Worm (Caenorhabditis elegans) whole organism, early embryonic: ENCODE data around the gene str-263.

Experiments used
- B0310.2 ChIP-seq: sonication (generic microtip); optimal IDR thresholded peaks from 2 replicates; lab custom pipeline; 2016; ENCODE audit warnings: mild to moderate bottlenecking, missing genetic modification characterization, missing compliant biosample characterization
- ama-1 ChIP-seq: fragments of 150-350 bp; optimal IDR thresholded peaks from 2 replicates; lab custom pipeline; 2014
- ceh-13 ChIP-seq: fragments of 200-800 bp; sonication (Bioruptor generic); optimal IDR thresholded peaks from 2 replicates; lab custom pipeline; 2018; ENCODE audit warnings: mild to moderate bottlenecking, missing genetic modification characterization, missing compliant biosample characterization
- ceh-36 ChIP-seq: sonication (generic microtip); optimal IDR thresholded peaks from 2 replicates; lab custom pipeline; 2016; ENCODE audit warnings: missing genetic modification characterization, inconsistent platforms, missing compliant biosample characterization
- flt-1 ChIP-seq: fragments of 200-800 bp; sonication (Bioruptor generic); IDR thresholded peaks from 2 replicates; pipeline ENCODE4 v1.3.6; 2022; ENCODE audit warnings: missing genetic modification characterization, missing compliant biosample characterization
- hmg-4 ChIP-seq: fragments of 200-800 bp; sonication (Bioruptor generic); optimal IDR thresholded peaks from 2 replicates; lab custom pipeline; 2018; ENCODE audit warnings: mild to moderate bottlenecking, missing genetic modification characterization, missing compliant biosample characterization
- hnd-1 ChIP-seq: sonication (generic microtip); optimal IDR thresholded peaks from 2 replicates; lab custom pipeline; 2016; ENCODE audit warnings: missing genetic modification characterization, missing compliant biosample characterization
- pes-1 ChIP-seq: fragments of 200-800 bp; sonication (Bioruptor generic); IDR thresholded peaks from 2 replicates; pipeline ENCODE4 v1.3.6; 2022; ENCODE audit warnings: missing genetic modification reagents, missing genetic modification characterization, missing compliant biosample characterization
- scrt-1 ChIP-seq: fragments of 200-800 bp; sonication (Bioruptor generic); IDR thresholded peaks from 2 replicates; pipeline ENCODE4 v1.3.6; 2022; ENCODE audit warnings: missing genetic modification characterization, missing compliant biosample characterization
- tbx-11 ChIP-seq: fragments of 200-800 bp; sonication (Bioruptor generic); IDR thresholded peaks from 2 replicates; pipeline ENCODE4 v1.3.6; 2022; ENCODE audit warnings: missing genetic modification characterization, missing compliant biosample characterization
- tbx-37 ChIP-seq: fragments of 200-800 bp; sonication (Bioruptor generic); conservative IDR thresholded peaks from 2 replicates; pipeline ENCODE4 v1.3.6; 2022; ENCODE audit warnings: missing genetic modification reagents, missing genetic modification characterization, missing compliant biosample characterization
- tra-4 ChIP-seq: sonication (generic microtip); optimal IDR thresholded peaks from 2 replicates; lab custom pipeline; 2017; ENCODE audit warnings: missing genetic modification characterization, missing compliant biosample characterization

DNA sequence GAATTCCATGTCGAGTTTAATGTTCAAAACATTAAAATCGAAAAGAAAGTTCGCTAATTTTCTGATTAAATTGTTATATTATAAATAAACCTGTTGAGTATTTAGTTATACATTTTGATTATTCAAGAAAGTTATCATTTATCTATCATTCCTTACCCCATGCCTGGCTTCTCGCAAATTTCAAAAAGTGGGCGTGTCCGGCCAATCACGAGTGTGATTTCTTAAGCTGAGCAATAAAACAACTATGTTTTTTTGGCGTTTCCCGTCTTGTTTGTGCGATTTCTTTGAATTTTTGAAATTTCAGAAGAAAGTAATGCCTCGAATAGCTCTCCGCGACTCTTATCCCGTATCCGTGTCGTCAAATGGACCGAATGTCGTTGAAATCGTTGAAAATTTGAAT lies 40.4 kb upstream of the str-263 start, which contains the start of gene fbxa-94:
- TF ChIP-seq ama-1 (lab: Kevin White, UChicago) (no peak), tbx-11 (no peak), ceh-36 (no peak), pes-1 (no peak), B0310.2 (tag; lab: Kevin White, UChicago) (no peak), ceh-13 (GFP tag; lab: Kevin White, UChicago) (no peak), tbx-37 (no peak), tra-4 (no peak), hmg-4 (GFP tag; lab: Kevin White, UChicago) (no peak), flt-1 (GFP tag; lab: Robert Waterston, UW) (no peak), scrt-1 (GFP tag; lab: Robert Waterston, UW) (no peak), hnd-1 (tag; lab: Kevin White, UChicago) (no peak)
